Fruit fly (Drosophila melanogaster) whole organism, prepupa: ENCODE data around the gene nompC.

Experiments used
- Eip75B ChIP-seq: fragments of 200-800 bp; sonication (Bioruptor generic); optimal IDR thresholded peaks from 3 replicates; lab custom pipeline; 2016; ENCODE audit warnings: missing biosample characterization, missing genetic modification characterization
- cyc ChIP-seq: fragments of 200-800 bp; sonication (Bioruptor generic); optimal IDR thresholded peaks from 3 replicates; lab custom pipeline; 2016; ENCODE audit warnings: missing biosample characterization, missing genetic modification characterization
- ss ChIP-seq, 2 experiments: fragments of 200-800 bp; sonication (Bioruptor generic); optimal IDR thresholded peaks; 2 replicates in 1 of 2; 3 replicates in 1 of 2; lab custom pipeline; 2017 to 2018; ENCODE audit warnings: mild to moderate bottlenecking in 2 of 2, missing biosample characterization in 2 of 2, missing genetic modification characterization in 2 of 2, moderate library complexity in 1 of 2

dm6 chr2L:5403552-5404330, 57.7 kb downstream of the nompC start, which contains the start of gene H15:
- TF ChIP-seq ss (GFP tag; optimal IDR thresholded peaks at IDR 0.05; lab: Kevin White, UChicago) = no peak
- no peak for TF ChIP-seq cyc
- no peak for TF ChIP-seq Eip75B (GFP tag; lab: Kevin White, UChicago)
